Worm (Caenorhabditis elegans) whole organism, late embryonic: ENCODE data around the gene nex-1.

Experiments
- C08G9.2 ChIP-seq: sonication (generic microtip); optimal IDR thresholded peaks from 2 replicates; lab custom pipeline; 2016; ENCODE audit warnings: mild to moderate bottlenecking, missing genetic modification characterization, moderate library complexity, missing compliant biosample characterization
- K09A11.1 ChIP-seq: sonication (generic microtip); optimal IDR thresholded peaks from 2 replicates; lab custom pipeline; 2017; ENCODE audit warnings: antibody characterized with exemption, mild to moderate bottlenecking, missing genetic modification characterization, missing compliant biosample characterization; ENCODE audit not compliant: insufficient read depth
- ceh-24 ChIP-seq: sonication (generic microtip); optimal IDR thresholded peaks from 2 replicates; lab custom pipeline; 2016; ENCODE audit warnings: mild to moderate bottlenecking, missing genetic modification characterization, missing compliant biosample characterization
- ceh-30 ChIP-seq: fragments of 150-350 bp; optimal IDR thresholded peaks from 2 replicates; lab custom pipeline; 2014; ENCODE audit warnings: missing biosample characterization, missing genetic modification characterization
- ceh-31 ChIP-seq: sonication (generic microtip); optimal IDR thresholded peaks from 2 replicates; lab custom pipeline; 2016; ENCODE audit warnings: missing genetic modification characterization, missing compliant biosample characterization
- ceh-34 ChIP-seq: sonication (generic microtip); optimal IDR thresholded peaks from 2 replicates; lab custom pipeline; 2016; ENCODE audit warnings: mild to moderate bottlenecking, missing genetic modification characterization, missing compliant biosample characterization
- che-1 ChIP-seq: sonication (generic microtip); optimal IDR thresholded peaks from 2 replicates; lab custom pipeline; 2016; ENCODE audit warnings: mild to moderate bottlenecking, missing genetic modification characterization, missing compliant biosample characterization
- dmd-4 ChIP-seq: sonication (generic microtip); optimal IDR thresholded peaks from 2 replicates; lab custom pipeline; 2016; ENCODE audit warnings: borderline replicate concordance, missing genetic modification characterization, missing compliant biosample characterization
- elt-4 ChIP-seq: sonication (generic microtip); optimal IDR thresholded peaks from 2 replicates; lab custom pipeline; 2016; ENCODE audit warnings: missing genetic modification characterization, missing compliant biosample characterization
- eyg-1 ChIP-seq: sonication (generic microtip); optimal IDR thresholded peaks from 2 replicates; lab custom pipeline; 2016; ENCODE audit warnings: missing genotype, missing genetic modification characterization, missing compliant biosample characterization
- fax-1 ChIP-seq: sonication (generic microtip); optimal IDR thresholded peaks from 2 replicates; lab custom pipeline; 2016; ENCODE audit warnings: missing genotype, missing genetic modification characterization, missing compliant biosample characterization
- fkh-10 ChIP-seq: fragments of 150-350 bp; optimal IDR thresholded peaks from 2 replicates; lab custom pipeline; 2014; ENCODE audit warnings: missing biosample characterization, missing genetic modification reagents, missing genetic modification characterization
- fkh-6 ChIP-seq: sonication (generic microtip); optimal IDR thresholded peaks from 2 replicates; lab custom pipeline; 2016; ENCODE audit warnings: missing genetic modification characterization, missing compliant biosample characterization
- gmeb-2 ChIP-seq: sonication (generic microtip); optimal IDR thresholded peaks from 2 replicates; lab custom pipeline; 2016; ENCODE audit warnings: missing genetic modification characterization, inconsistent platforms, missing compliant biosample characterization
- hlh-13 ChIP-seq: fragments of 200-800 bp; sonication (Bioruptor generic); optimal IDR thresholded peaks from 2 replicates; lab custom pipeline; 2018; ENCODE audit warnings: mild to moderate bottlenecking, missing genetic modification characterization, missing compliant biosample characterization
- hlh-15 ChIP-seq: sonication (generic microtip); optimal IDR thresholded peaks from 2 replicates; lab custom pipeline; 2016; ENCODE audit warnings: missing genetic modification characterization, missing compliant biosample characterization
- hlh-6 ChIP-seq: sonication (generic microtip); optimal IDR thresholded peaks from 2 replicates; lab custom pipeline; 2016; ENCODE audit warnings: missing genotype, missing genetic modification characterization, missing compliant biosample characterization
- nhr-11 ChIP-seq: fragments of 150-350 bp; optimal IDR thresholded peaks from 2 replicates; lab custom pipeline; 2014; ENCODE audit warnings: missing biosample characterization, missing genetic modification characterization
- odd-2 ChIP-seq: sonication (generic microtip); optimal IDR thresholded peaks from 2 replicates; lab custom pipeline; 2017; ENCODE audit warnings: antibody characterized with exemption, mild to moderate bottlenecking, missing genetic modification characterization, missing compliant biosample characterization
- pat-9 ChIP-seq: fragments of 200-800 bp; sonication (Bioruptor generic); optimal IDR thresholded peaks from 2 replicates; lab custom pipeline; 2018; ENCODE audit warnings: mild to moderate bottlenecking, missing genetic modification characterization, moderate library complexity, missing compliant biosample characterization
- pax-1 ChIP-seq: fragments of 150-350 bp; optimal IDR thresholded peaks from 2 replicates; lab custom pipeline; 2014; ENCODE audit warnings: missing biosample characterization, missing genetic modification characterization
- pha-2 ChIP-seq: sonication (generic microtip); optimal IDR thresholded peaks from 2 replicates; lab custom pipeline; 2017; ENCODE audit warnings: mild to moderate bottlenecking, missing genetic modification characterization, missing compliant biosample characterization
- pha-4 ChIP-seq: fragments of 150-350 bp; optimal IDR thresholded peaks from 2 replicates; lab custom pipeline; 2018; ENCODE audit warnings: missing biosample characterization, missing genetic modification reagents, missing genetic modification characterization
- pqm-1 ChIP-seq: sonication (generic microtip); optimal IDR thresholded peaks from 2 replicates; lab custom pipeline; 2016; ENCODE audit warnings: missing genetic modification characterization, missing compliant biosample characterization
- ref-2 ChIP-seq: sonication (generic microtip); optimal IDR thresholded peaks from 2 replicates; lab custom pipeline; 2016; ENCODE audit warnings: missing genetic modification characterization, missing compliant biosample characterization
- rnt-1 ChIP-seq: sonication (generic microtip); optimal IDR thresholded peaks from 2 replicates; lab custom pipeline; 2016; ENCODE audit warnings: missing genetic modification characterization, missing compliant biosample characterization
- sdc-2 ChIP-seq: sonication (generic microtip); optimal IDR thresholded peaks from 2 replicates; lab custom pipeline; 2016; ENCODE audit warnings: missing genotype, missing genetic modification characterization, missing compliant biosample characterization
- sox-4 ChIP-seq: sonication (generic microtip); optimal IDR thresholded peaks from 2 replicates; lab custom pipeline; 2017; ENCODE audit warnings: mild to moderate bottlenecking, missing genetic modification characterization, inconsistent platforms, missing compliant biosample characterization
- tbx-7 ChIP-seq: sonication (generic microtip); optimal IDR thresholded peaks from 2 replicates; lab custom pipeline; 2016; ENCODE audit warnings: missing genotype, missing genetic modification characterization, missing compliant biosample characterization
- ttx-3 ChIP-seq: sonication (generic microtip); optimal IDR thresholded peaks from 2 replicates; lab custom pipeline; 2016; ENCODE audit warnings: missing genetic modification reagents, missing genetic modification characterization, missing compliant biosample characterization
- unc-3 ChIP-seq, 2 experiments: fragments of 200-800 bp in 1 of 2; sonication (Bioruptor generic) in 1 of 2; sonication (generic microtip) in 1 of 2; conservative IDR thresholded peaks in 1 of 2; optimal IDR thresholded peaks in 1 of 2; 2 replicates each; pipeline versions ENCODE4 v1.3.6 to Lab custom; 2016 to 2022; ENCODE audit warnings: missing compliant biosample characterization in 2 of 2, missing genetic modification characterization in 2 of 2, missing genetic modification reagents in 1 of 2
- unc-42 ChIP-seq: sonication (generic microtip); optimal IDR thresholded peaks from 2 replicates; lab custom pipeline; 2016; ENCODE audit warnings: missing genotype, missing genetic modification characterization, missing compliant biosample characterization
- unc-55 ChIP-seq: sonication (generic microtip); optimal IDR thresholded peaks from 2 replicates; lab custom pipeline; 2017; ENCODE audit warnings: missing biosample characterization, missing genetic modification reagents, missing genetic modification characterization

The nex-1 gene

DNA sequence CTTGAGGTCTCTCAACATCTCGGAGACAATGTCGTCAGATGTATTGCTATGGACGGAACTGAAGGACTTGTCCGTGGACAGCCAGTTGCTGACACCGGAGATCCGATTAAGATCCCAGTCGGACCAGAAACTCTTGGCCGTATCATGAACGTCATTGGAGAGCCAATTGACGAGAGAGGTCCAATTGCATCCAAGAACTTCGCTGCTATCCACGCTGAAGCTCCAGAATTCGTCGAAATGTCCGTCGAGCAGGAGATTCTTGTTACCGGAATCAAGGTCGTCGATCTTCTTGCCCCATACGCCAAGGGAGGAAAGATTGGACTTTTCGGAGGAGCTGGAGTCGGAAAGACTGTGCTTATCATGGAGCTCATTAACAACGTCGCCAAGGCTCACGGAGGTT lies 3.4 kb downstream of the nex-1 start:
- no peak for TF ChIP-seq eyg-1 (tag; lab: Kevin White, UChicago)
- TF ChIP-seq unc-42 (tag; lab: Kevin White, UChicago), result no peak
- no peak for TF ChIP-seq pha-2 (tag; lab: Kevin White, UChicago)
- TF ChIP-seq gmeb-2 (tag; lab: Kevin White, UChicago), result no peak
- TF ChIP-seq hlh-13, result no peak
- TF ChIP-seq fkh-6 (tag; lab: Kevin White, UChicago), result no peak
- TF ChIP-seq ceh-31 (tag; lab: Kevin White, UChicago), result no peak
- TF ChIP-seq ref-2 (tag; lab: Kevin White, UChicago), result no peak
- TF ChIP-seq K09A11.1 (tag; lab: Kevin White, UChicago), result no peak
- TF ChIP-seq hlh-15 (tag; lab: Kevin White, UChicago), result no peak
- TF ChIP-seq ceh-34 (tag; lab: Kevin White, UChicago), result no peak
- no peak for TF ChIP-seq ceh-30 (tag; lab: Kevin White, UChicago)
- TF ChIP-seq ceh-24 (tag; lab: Kevin White, UChicago), result no peak
- TF ChIP-seq unc-3 (GFP tag; conservative IDR thresholded peaks at IDR 0.05; lab: Robert Waterston, UW), result no peak
- no peak for TF ChIP-seq unc-3 (tag; optimal IDR thresholded peaks at IDR 0.05; lab: Kevin White, UChicago)
- no peak for TF ChIP-seq C08G9.2
- no peak for TF ChIP-seq elt-4 (tag; lab: Kevin White, UChicago)
- no peak for TF ChIP-seq sdc-2 (tag; lab: Kevin White, UChicago)

ce11 chrIII:5229511-5230250 lies 4.3 kb downstream of the nex-1 start:
- TF ChIP-seq sox-4 (tag; lab: Kevin White, UChicago) (no peak), elt-4 (tag; lab: Kevin White, UChicago) (no peak), pat-9 (tag; lab: Kevin White, UChicago) (no peak), fkh-10 (no peak), tbx-7 (tag; lab: Kevin White, UChicago) (no peak), fax-1 (tag; lab: Kevin White, UChicago) (no peak)

DNA sequence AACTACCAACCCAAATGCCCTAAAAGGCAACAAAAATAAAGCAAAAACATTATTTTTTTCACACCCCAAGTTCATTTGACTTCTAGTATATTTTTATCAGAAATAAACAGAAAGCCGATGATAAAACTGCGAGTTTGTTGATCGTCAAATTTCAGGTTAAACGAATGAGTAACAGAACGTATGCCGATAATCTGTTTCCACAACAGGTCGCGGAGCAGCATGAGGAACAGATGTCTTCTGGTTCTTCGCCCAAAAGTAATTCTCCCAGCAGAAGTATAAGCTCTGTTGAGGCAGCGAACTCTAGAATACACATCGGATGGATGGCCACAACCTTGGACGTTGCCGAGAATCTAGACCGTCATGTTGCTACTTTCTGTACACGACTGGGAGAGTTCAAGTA lies 5.0 kb downstream of the nex-1 start, which contains the start of gene prmt-5:
TSS of gene prmt-5 (plus strand) at position 141 of the 400 bp plus-strand sequence.
- TF ChIP-seq unc-55 (GFP tag; lab: Kevin White, UChicago), result no peak
- no peak for TF ChIP-seq ceh-30 (tag; lab: Kevin White, UChicago)
- no peak for TF ChIP-seq unc-42 (tag; lab: Kevin White, UChicago)
- TF ChIP-seq, all 69 proteins: peak for 0

DNA sequence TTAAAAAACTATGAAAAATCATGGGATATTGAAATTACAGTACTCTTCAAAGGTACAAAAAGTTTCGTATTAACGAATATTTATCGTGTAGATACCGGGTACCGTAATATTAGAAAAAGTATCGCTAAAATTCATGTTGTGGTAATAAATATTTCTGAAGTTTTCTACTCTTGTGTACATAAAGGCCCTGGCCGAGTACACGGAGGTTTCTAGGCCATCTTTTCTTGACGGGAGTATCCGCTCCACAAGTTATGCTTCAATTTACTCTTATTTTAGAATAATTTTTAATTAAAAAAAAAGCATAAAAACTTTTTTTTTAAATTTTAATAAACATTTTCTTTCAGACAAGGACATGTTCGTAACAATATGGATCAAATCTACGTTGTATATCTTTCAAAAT lies 7.7 kb downstream of the nex-1 start:
- TF ChIP-seq ceh-30 (tag; lab: Kevin White, UChicago), result no peak
- no peak for TF ChIP-seq fax-1 (tag; lab: Kevin White, UChicago)
- no peak for TF ChIP-seq gmeb-2 (tag; lab: Kevin White, UChicago)
- no peak for TF ChIP-seq ttx-3 (tag; lab: Kevin White, UChicago)
- no peak for TF ChIP-seq odd-2
- TF ChIP-seq unc-3 (GFP tag; conservative IDR thresholded peaks at IDR 0.05; lab: Robert Waterston, UW), result no peak
- no peak for TF ChIP-seq unc-3 (tag; optimal IDR thresholded peaks at IDR 0.05; lab: Kevin White, UChicago)
- no peak for TF ChIP-seq dmd-4 (tag; lab: Kevin White, UChicago)
- no peak for TF ChIP-seq nhr-11 (tag; lab: Kevin White, UChicago)
- no peak for TF ChIP-seq rnt-1
- TF ChIP-seq pax-1 (tag; lab: Kevin White, UChicago), result no peak
- TF ChIP-seq unc-42 (tag; lab: Kevin White, UChicago), result no peak
- TF ChIP-seq pqm-1 (tag; lab: Kevin White, UChicago), result no peak
- TF ChIP-seq pha-2 (tag; lab: Kevin White, UChicago), result no peak
- no peak for TF ChIP-seq pat-9 (tag; lab: Kevin White, UChicago)
- no peak for TF ChIP-seq hlh-6 (tag; lab: Kevin White, UChicago)
- TF ChIP-seq che-1 (tag; lab: Kevin White, UChicago), result no peak
- TF ChIP-seq hlh-15 (tag; lab: Kevin White, UChicago), result no peak
- no peak for TF ChIP-seq pha-4 (tag; lab: Kevin White, UChicago)
